Worm (Caenorhabditis elegans) whole organism, midembryonic: ENCODE measurements around the gene sahd-1.

Experiments used
- T22C8.4 ChIP-seq: fragments of 200-800 bp; sonication (Bioruptor generic); IDR thresholded peaks from 2 replicates; pipeline ENCODE4 v1.3.6; 2022; ENCODE audit warnings: missing genetic modification characterization, missing compliant biosample characterization
- cog-1 ChIP-seq: sonication (generic microtip); optimal IDR thresholded peaks from 2 replicates; lab custom pipeline; 2016; ENCODE audit warnings: missing genetic modification characterization, missing compliant biosample characterization
- flt-1 ChIP-seq: fragments of 200-800 bp; sonication (Bioruptor generic); IDR thresholded peaks from 2 replicates; pipeline ENCODE4 v1.3.6; 2022; ENCODE audit warnings: missing genetic modification characterization, missing compliant biosample characterization
- klf-2 ChIP-seq: fragments of 200-800 bp; sonication (Bioruptor generic); conservative IDR thresholded peaks from 2 replicates; pipeline ENCODE4 v1.3.6; 2022; ENCODE audit warnings: missing genetic modification reagents, missing genetic modification characterization, missing compliant biosample characterization
- med-1 ChIP-seq: sonication (generic microtip); optimal IDR thresholded peaks from 2 replicates; lab custom pipeline; 2017; ENCODE audit warnings: missing genetic modification characterization, mild to moderate bottlenecking, missing compliant biosample characterization, antibody characterized with exemption, missing genetic modification reagents; ENCODE audit not compliant: insufficient read depth
- ref-1 ChIP-seq: fragments of 200-800 bp; sonication (Bioruptor generic); conservative IDR thresholded peaks from 2 replicates; pipeline ENCODE4 v1.3.6; 2022; ENCODE audit warnings: missing genetic modification reagents, missing genetic modification characterization, missing compliant biosample characterization
- tab-1 ChIP-seq: fragments of 200-800 bp; sonication (Bioruptor generic); IDR thresholded peaks from 2 replicates; pipeline ENCODE4 v1.3.6; 2022; ENCODE audit warnings: missing genetic modification characterization, missing compliant biosample characterization
- ztf-23 ChIP-seq: fragments of 200-800 bp; sonication (Bioruptor generic); IDR thresholded peaks from 2 replicates; pipeline ENCODE4 v1.3.6; 2022; ENCODE audit warnings: missing genetic modification reagents, missing genetic modification characterization, missing compliant biosample characterization
- ztf-29 ChIP-seq: fragments of 200-800 bp; sonication (Bioruptor generic); IDR thresholded peaks from 2 replicates; pipeline ENCODE4 v1.3.6; 2022; ENCODE audit warnings: missing genetic modification reagents, missing genetic modification characterization, missing compliant biosample characterization

The sahd-1 gene

DNA sequence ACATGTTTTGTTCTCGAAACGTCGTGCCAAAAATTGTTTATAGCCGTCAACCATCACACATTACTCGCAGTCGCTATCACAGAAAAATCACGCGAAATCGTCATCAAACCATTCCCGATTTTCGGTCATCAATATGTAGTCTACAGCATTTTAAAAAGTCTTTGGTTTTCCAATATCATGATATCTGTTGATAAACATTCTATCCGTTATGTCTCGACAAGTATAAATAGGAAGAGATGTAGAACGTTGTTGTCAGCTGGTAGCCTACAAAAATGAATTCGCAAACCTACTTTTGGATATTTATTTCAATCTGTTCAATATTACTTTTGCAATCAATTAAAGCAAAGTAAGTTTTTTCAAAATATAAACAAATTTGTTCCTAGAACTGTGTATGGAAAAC lies 18.4 kb downstream of the sahd-1 start, which contains the start of gene F12A10.1:
Gene F12A10.1 (plus strand): TSS at position 166 of the 400 bp plus-strand sequence.
- TF ChIP-seq T22C8.4 (GFP tag; lab: Robert Waterston, UW), result no peak
- TF ChIP-seq klf-2, result no peak
- TF ChIP-seq cog-1 (tag; lab: Kevin White, UChicago), result no peak
- no peak for TF ChIP-seq med-1
- no peak for TF ChIP-seq flt-1 (GFP tag; lab: Robert Waterston, UW)
- TF ChIP-seq ref-1 (GFP tag; lab: Robert Waterston, UW), result no peak
- TF ChIP-seq ztf-23, result no peak
- TF ChIP-seq ztf-29 (GFP tag; lab: Robert Waterston, UW), result no peak
- no peak for TF ChIP-seq tab-1 (GFP tag; lab: Robert Waterston, UW)

ce11 chrII:5494405-5494804 lies 20.3 kb downstream of the sahd-1 start, which contains the start of gene F12A10.6:
Gene F12A10.6 (minus strand): TSS chrII:5494505.
- no peak for TF ChIP-seq med-1
- no peak for TF ChIP-seq ref-1 (GFP tag; lab: Robert Waterston, UW)

DNA sequence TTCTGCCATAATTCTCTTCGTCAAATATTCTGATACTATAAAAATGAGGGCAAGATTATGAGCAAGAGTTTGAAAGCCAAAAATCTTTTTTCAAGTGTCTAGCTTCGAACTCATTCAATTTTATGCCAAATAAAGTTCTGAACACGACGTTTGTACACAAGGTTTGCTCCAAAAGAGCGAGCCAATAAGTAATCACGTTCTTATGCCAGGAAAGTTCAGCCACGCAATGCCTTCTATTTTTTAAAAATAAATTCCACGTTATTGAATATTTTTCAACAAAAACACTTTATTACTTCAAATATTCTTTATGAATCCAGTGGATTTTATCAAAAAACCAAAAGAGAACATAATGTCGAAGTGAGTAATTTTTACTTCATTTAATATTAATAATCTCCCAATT lies 26.9 kb downstream of the sahd-1 start, which contains the start of gene nep-5:
Gene nep-5 (plus strand): TSS at position 301 of the 400 bp plus-strand sequence.
- no peak for TF ChIP-seq flt-1 (GFP tag; lab: Robert Waterston, UW)
- TF ChIP-seq klf-2, result no peak
- TF ChIP-seq ztf-29 (GFP tag; lab: Robert Waterston, UW), result no peak
- TF ChIP-seq med-1, result no peak
- no peak for TF ChIP-seq ref-1 (GFP tag; lab: Robert Waterston, UW)
- TF ChIP-seq T22C8.4 (GFP tag; lab: Robert Waterston, UW), result no peak
- TF ChIP-seq tab-1 (GFP tag; lab: Robert Waterston, UW), result no peak
- TF ChIP-seq ztf-23, result no peak
- no peak for TF ChIP-seq cog-1 (tag; lab: Kevin White, UChicago)

- TF ChIP-seq ztf-29 (GFP tag; lab: Robert Waterston, UW), result no peak
- TF ChIP-seq klf-2, result no peak
- no peak for TF ChIP-seq T22C8.4 (GFP tag; lab: Robert Waterston, UW)
- TF ChIP-seq ztf-23, result no peak
- no peak for TF ChIP-seq cog-1 (tag; lab: Kevin White, UChicago)
- no peak for TF ChIP-seq tab-1 (GFP tag; lab: Robert Waterston, UW)
- TF ChIP-seq flt-1 (GFP tag; lab: Robert Waterston, UW), result no peak
- TF ChIP-seq med-1, result no peak
- no peak for TF ChIP-seq ref-1 (GFP tag; lab: Robert Waterston, UW)
Observed at ce11 chrII:5481982-5482381, 32.8 kb downstream of the sahd-1 start, which contains the start of gene cal-8. Gene cal-8 (minus strand): TSS chrII:5482041.

DNA sequence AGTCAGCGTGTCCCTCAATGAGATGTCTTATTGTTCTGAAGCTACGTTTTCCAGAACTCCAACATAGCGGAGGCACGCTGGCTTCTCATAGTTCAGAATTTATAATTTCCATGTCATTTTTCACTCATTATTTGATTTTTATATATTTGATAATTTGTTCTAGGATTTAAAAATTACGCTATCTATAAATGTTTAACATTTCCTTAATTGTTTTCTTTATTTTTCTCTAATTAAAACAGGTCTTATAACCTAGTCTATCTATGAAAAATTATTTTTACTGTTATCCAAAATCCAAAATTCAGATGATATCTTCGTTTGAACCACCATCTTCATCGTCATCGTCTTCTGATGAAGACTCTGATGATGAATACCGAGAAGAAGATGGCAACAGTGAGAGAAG lies 36.4 kb downstream of the sahd-1 start, which contains the start of gene F56D1.1:
Gene F56D1.1 (plus strand): TSS at position 301 of the 400 bp plus-strand sequence.
- TF ChIP-seq ref-1 (GFP tag; lab: Robert Waterston, UW), result no peak
- TF ChIP-seq ztf-29 (GFP tag; lab: Robert Waterston, UW), result no peak
- TF ChIP-seq tab-1 (GFP tag; lab: Robert Waterston, UW), result no peak
- TF ChIP-seq ztf-23, result no peak
- no peak for TF ChIP-seq med-1
- no peak for TF ChIP-seq flt-1 (GFP tag; lab: Robert Waterston, UW)
- no peak for TF ChIP-seq klf-2

DNA sequence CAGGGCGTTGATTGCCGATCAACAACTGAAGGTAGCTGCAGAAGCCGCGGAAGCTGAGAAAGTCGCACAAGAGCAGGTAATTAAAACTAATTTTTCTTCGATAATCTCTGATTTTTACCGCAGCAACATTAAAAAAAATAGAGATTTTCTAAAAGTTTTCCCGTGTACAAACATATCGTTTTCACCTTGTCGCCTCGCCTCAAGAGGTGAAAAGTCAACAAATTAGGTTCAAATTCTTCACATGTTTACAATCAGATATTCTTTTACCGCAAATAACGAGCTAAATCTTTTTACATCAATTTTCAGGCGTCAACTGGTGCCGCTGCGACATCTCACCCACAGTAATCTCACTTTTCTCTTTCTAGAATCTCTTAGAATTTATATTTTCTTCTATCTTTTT lies 39.8 kb downstream of the sahd-1 start, which contains the start of gene ilcr-2:
Gene ilcr-2 (plus strand): TSS at position 301 of the 400 bp plus-strand sequence.
- TF ChIP-seq ref-1 (GFP tag; lab: Robert Waterston, UW) (no peak), T22C8.4 (GFP tag; lab: Robert Waterston, UW) (no peak), tab-1 (GFP tag; lab: Robert Waterston, UW) (no peak), flt-1 (GFP tag; lab: Robert Waterston, UW) (no peak), klf-2 (no peak), ztf-23 (no peak), cog-1 (tag; lab: Kevin White, UChicago) (no peak), ztf-29 (GFP tag; lab: Robert Waterston, UW) (no peak), med-1 (no peak)

ce11 chrII:5473946-5474423 lies 40.8 kb downstream of the sahd-1 start, which contains the start of gene mrps-16:
Gene mrps-16 (plus strand): TSS chrII:5474373.
- no peak for TF ChIP-seq cog-1 (tag; lab: Kevin White, UChicago)
- TF ChIP-seq flt-1 (GFP tag; lab: Robert Waterston, UW), result peak; percentile 41; the same call in 1 of the 2 replicates

DNA sequence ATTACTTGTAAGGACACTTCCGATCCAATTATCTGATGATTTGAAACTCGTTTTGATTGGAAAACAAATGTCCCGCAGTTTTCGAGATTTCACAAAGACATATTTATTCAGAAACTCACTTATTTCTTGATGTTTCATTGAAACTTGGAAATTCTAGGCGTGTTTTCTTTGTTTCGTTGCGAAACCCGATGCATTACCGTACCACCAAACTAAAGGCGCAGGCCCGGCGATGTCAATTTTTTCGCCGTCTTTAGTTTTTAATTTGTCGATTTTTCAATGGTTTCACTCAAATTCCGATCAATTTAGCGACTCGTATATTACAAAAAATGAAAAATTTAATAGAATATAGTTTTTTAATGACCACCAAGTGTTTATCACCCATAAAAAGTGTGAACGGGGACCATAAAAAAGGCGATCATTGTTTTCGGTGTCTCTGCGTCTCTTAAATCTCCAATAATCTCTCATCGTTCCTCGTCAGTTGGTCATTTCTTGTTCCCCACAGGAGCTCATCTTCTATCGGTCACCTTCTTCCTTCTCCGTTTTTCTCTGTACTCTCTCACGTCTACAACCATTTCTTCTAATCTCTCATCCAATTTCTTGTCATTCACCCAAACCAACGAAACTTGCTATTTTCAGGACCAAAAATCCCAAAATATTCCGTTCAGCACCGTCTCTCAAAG lies 48.9 kb downstream of the sahd-1 start, which contains the start of gene clr-1:
Gene clr-1 (plus strand): TSS at position 630 of the 680 bp plus-strand sequence.
- no peak for TF ChIP-seq med-1
- no peak for TF ChIP-seq klf-2
- TF ChIP-seq ztf-29 (GFP tag; lab: Robert Waterston, UW), result no peak
- TF ChIP-seq tab-1 (GFP tag; lab: Robert Waterston, UW), result no peak
- no peak for TF ChIP-seq ztf-23
- no peak for TF ChIP-seq flt-1 (GFP tag; lab: Robert Waterston, UW)
- no peak for TF ChIP-seq cog-1 (tag; lab: Kevin White, UChicago)
- no peak for TF ChIP-seq T22C8.4 (GFP tag; lab: Robert Waterston, UW)
- no peak for TF ChIP-seq ref-1 (GFP tag; lab: Robert Waterston, UW)

DNA sequence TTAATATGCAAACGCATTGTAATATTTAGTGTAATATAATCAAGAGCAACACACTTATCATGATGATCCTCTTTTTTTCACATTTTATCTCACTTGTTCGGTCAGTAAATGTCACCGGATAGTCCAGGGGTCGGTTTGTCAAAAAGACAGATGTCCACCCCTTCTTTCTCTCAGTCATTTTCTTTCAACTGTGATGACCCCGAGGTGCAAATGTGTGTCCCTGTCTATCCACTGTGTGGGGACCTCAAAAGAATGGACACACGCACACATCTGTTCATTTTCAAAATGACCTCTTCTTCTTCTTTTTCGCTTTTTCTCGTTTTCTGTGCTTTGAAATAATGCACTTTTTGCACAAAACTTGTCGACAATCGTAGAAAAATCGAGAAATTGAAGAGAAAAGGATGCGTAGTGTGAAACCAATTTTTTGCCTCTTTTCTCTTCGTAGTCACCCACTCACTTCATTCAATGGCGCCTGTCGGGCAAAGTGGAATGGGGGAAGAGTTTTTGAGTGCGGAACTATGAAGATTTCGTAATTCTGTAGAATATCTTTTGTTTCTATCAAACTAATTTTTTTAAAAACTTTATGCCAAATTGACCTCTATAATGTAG lies 50.9 kb downstream of the sahd-1 start:
- TF ChIP-seq flt-1 (GFP tag; lab: Robert Waterston, UW) (no peak), ztf-23 (no peak), ztf-29 (GFP tag; lab: Robert Waterston, UW) (no peak), tab-1 (GFP tag; lab: Robert Waterston, UW) (no peak), klf-2 (no peak), ref-1 (GFP tag; lab: Robert Waterston, UW) (no peak), med-1 (no peak), T22C8.4 (GFP tag; lab: Robert Waterston, UW) (no peak), cog-1 (tag; lab: Kevin White, UChicago) (no peak)
